Fruit fly (Drosophila melanogaster): ENCODE results near the gene CG34012.

CG34012 gene

DNA sequence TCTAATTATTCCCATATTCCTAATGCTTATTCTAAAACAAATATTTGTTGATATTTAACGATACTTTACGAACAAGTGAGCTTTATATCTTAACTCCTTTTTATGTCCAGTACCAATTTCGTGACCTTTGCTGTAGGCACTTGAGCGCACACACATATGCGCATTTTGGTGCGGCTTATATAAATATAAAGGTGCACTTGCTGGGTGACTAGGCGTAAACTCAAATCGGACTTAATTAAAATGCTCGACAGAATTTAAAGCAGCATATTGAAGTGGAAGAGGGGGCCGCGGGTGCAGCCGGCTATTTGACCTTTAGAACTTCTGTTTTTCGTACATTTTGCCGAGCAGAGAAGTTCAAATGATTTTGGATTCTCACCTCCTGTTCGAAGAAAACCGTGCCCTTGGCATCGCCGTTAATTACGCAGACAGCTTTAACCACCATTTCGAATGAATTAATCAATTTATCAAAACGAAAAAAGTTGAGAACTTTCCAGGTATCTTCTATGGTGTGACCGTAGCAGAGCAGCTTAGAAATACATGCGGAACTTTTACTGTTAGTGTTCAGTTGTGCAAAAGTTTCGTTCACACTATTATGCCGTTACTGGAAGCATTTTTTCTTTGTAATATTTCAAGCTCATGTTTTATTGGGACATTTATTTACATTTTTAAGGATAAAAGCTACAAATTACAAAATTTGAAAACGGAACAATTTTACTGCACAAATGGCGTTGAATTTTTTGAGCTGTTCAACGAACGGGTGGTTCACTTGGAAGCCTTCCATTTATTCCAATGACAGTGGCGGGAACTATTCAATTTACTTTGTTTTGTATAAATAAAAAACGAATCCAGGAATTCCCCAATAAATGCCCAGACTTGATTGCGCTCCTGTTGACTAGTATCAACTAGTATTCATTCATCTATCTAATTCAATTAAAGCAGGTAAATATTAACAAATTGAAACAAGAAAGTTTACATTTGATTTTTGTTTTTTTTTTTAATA, 4.2 kb upstream of the CG34012 start, which contains the start of gene Sod1:
TSS of gene Sod1 (minus strand) at position 543 of the 1,000 bp plus-strand sequence.
- TF ChIP-seq vri (GFP tag; optimal IDR thresholded peaks at IDR 0.05) (no peak), CG7368 (GFP tag; optimal IDR thresholded peaks at IDR 0.05) (no peak), CG9139 (GFP tag; optimal IDR thresholded peaks at IDR 0.05) (peak; percentile 88), CG8632 (GFP tag; optimal IDR thresholded peaks at IDR 0.05) (no peak), salr (GFP tag; optimal IDR thresholded peaks at IDR 0.05) (peak in 1 of 2 experiments; percentile 47), CG8319 (GFP tag; optimal IDR thresholded peaks at IDR 0.05) (no peak), ss (GFP tag; optimal IDR thresholded peaks at IDR 0.05) (peak; percentile 92 to 93), Hr4 (GFP tag; optimal IDR thresholded peaks at IDR 0.05) (peak; percentile 59), spab (GFP tag; optimal IDR thresholded peaks at IDR 0.05) (peak; percentile 66), CG10669 (GFP tag; optimal IDR thresholded peaks at IDR 0.05) (peak; percentile 68), dsx (GFP tag; optimal IDR thresholded peaks at IDR 0.05; ENCODE audit: poor library complexity, severe bottlenecking) (peak; percentile 58), CG1621 (tag; optimal IDR thresholded peaks at IDR 0.05) (peak; percentile 61), CG11762 (GFP tag; optimal IDR thresholded peaks at IDR 0.05; ENCODE audit: insufficient read depth) (peak; percentile 34), topi (GFP tag; optimal IDR thresholded peaks at IDR 0.05) (no peak), Blimp-1 (GFP tag; optimal IDR thresholded peaks at IDR 0.05) (peak; percentile 40), fkh (GFP tag; optimal IDR thresholded peaks at IDR 0.05) (peak; percentile 19), Eip75B (GFP tag; optimal IDR thresholded peaks at IDR 0.05) (no peak), achi (GFP tag; optimal IDR thresholded peaks at IDR 0.05) (peak; percentile 25), Eip78C (GFP tag) (peak; percentile 79), CG15336 (GFP tag; IDR thresholded peaks at IDR 0.05) (peak; percentile 48; the same call in 1 of the 2 replicates), CG6808 (GFP tag; optimal IDR thresholded peaks at IDR 0.05) (peak; percentile 88), Met (GFP tag; optimal IDR thresholded peaks at IDR 0.05) (no peak), CG16779 (tag; optimal IDR thresholded peaks at IDR 0.05) (peak; percentile 60), CG6854 (GFP tag; optimal IDR thresholded peaks at IDR 0.05) (peak; percentile 91), Sox14 (GFP tag; optimal IDR thresholded peaks at IDR 0.05) (peak; percentile 58), acj6 (GFP tag; optimal IDR thresholded peaks at IDR 0.05) (no peak), CG31627 (GFP tag; optimal IDR thresholded peaks at IDR 0.05) (peak; percentile 3), svp (GFP tag) (peak; percentile 99), Ets96B (tag; optimal IDR thresholded peaks at IDR 0.05) (peak; percentile 26), esn (GFP tag; optimal IDR thresholded peaks at IDR 0.05) (peak; percentile 2), Eip93F (GFP tag; optimal IDR thresholded peaks at IDR 0.05) (peak; percentile 5), Lpt (GFP tag; optimal IDR thresholded peaks at IDR 0.05) (peak; percentile 19)

DNA sequence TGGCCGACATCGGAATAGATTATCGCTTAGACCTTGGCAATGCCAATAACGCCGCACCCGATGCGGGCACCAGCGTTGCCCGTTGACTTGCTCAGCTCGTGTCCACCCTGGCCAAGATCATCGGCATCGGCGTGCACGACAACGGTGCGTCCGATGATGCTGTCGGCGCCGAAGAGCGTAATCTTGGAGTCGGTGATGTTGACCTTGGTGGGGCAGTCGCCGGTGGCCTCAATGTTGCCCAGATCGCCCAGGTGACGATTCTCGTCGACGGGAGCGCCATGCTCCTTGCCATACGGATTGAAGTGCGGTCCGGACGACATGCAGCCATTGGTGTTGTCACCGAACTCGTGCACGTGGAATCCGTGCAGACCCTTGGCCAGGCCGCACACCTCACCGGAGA, 3.1 kb upstream of the CG34012 start:
- TF ChIP-seq esn (GFP tag; optimal IDR thresholded peaks at IDR 0.05) (no peak), CG11902 (GFP tag; optimal IDR thresholded peaks at IDR 0.05) (no peak), Blimp-1 (GFP tag; optimal IDR thresholded peaks at IDR 0.05) (no peak), fkh (GFP tag; optimal IDR thresholded peaks at IDR 0.05) (no peak), CG31627 (GFP tag; optimal IDR thresholded peaks at IDR 0.05) (no peak), ss (GFP tag; optimal IDR thresholded peaks at IDR 0.05) (no peak), achi (GFP tag; optimal IDR thresholded peaks at IDR 0.05) (no peak), CG8119 (GFP tag; IDR thresholded peaks at IDR 0.05) (no peak)

DNA sequence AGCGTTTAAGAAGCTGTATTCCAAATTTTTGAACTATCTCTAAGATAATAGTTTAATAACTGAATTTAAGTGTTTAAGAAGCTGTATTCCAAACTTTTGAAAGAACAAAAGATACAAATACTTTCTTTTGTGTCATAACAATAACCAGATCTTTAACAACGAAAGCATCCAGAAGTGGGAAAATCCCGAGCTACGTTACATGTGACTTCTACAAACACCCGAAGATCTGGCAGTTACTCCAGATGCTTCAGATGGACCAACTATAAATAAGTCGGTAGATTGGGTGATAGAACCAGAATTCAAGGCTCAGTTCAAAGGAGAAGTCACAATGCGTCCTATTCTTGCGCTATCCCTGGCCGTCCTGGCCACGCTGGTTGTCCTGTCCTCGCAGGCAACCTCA, 1.4 kb downstream of the CG34012 start, which contains the start of gene CG12522:
TSS of gene CG12522 (plus strand) at position 301 of the 400 bp plus-strand sequence.
- TF ChIP-seq CG11294 (GFP tag; IDR thresholded peaks at IDR 0.05) (no peak), dac (GFP tag; optimal IDR thresholded peaks at IDR 0.05) (no peak), fd85E (GFP tag; optimal IDR thresholded peaks at IDR 0.05) (no peak)

All from whole organism, prepupa.